Worm (Caenorhabditis elegans): Measurements from ENCODE around the gene C18B2.3.

The C18B2.3 gene

DNA sequence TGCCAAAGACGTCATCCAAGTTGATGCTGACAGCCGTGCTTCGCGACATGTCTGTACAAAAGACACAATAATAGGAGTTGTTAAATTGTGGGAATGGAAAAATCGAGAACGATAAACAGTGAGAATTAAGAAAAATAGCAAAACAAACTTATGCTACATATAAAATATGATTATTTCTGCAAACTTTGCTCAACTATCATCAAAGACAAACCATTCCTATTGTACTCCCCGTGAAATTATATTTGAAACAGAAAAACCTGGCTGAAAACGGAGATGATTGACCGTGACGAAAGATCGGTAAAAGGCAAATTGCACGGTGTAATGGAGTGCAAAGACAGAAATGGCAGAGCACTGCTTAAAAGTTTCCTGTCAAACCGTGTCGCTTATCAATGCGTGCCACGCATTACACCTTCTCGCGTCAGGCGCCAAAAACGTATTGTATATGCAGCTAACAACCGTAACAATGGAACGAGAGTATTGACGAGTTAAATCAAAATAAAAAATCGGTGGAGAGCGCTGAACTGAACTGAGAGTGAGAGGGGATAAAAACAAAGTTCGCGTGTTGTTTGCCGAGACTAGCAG lies 9.5 kb downstream of the C18B2.3 start, which contains the start of gene C18B2.5 (continued):
- no peak for TF ChIP-seq mdt-29 (GFP tag; IDR thresholded peaks at IDR 0.05)
- TF ChIP-seq nhr-28 (tag; optimal IDR thresholded peaks at IDR 0.05): peak; percentile 74
- no peak for TF ChIP-seq aha-1 (tag)
- TF ChIP-seq D1046.2 (GFP tag; IDR thresholded peaks at IDR 0.05): no peak
- TF ChIP-seq ZK546.5 (tag; optimal IDR thresholded peaks at IDR 0.05): no peak
- no peak for TF ChIP-seq ztf-11 (tag; optimal IDR thresholded peaks at IDR 0.05)
- TF ChIP-seq lin-38 (GFP tag; IDR thresholded peaks at IDR 0.05): no peak
- TF ChIP-seq zip-2 (tag; optimal IDR thresholded peaks at IDR 0.05): no peak
- TF ChIP-seq F26F4.8 (GFP tag; conservative IDR thresholded peaks at IDR 0.05): no peak
- TF ChIP-seq F44E2.7 (GFP tag; IDR thresholded peaks at IDR 0.05): no peak
- peak; percentile 66 for TF ChIP-seq hlh-11 (tag; optimal IDR thresholded peaks at IDR 0.05)
- TF ChIP-seq hif-1 (tag; optimal IDR thresholded peaks at IDR 0.05): no peak
- TF ChIP-seq Y48G9A.11 (GFP tag; IDR thresholded peaks at IDR 0.05): no peak
- no peak for TF ChIP-seq set-16 (GFP tag; IDR thresholded peaks at IDR 0.05)

DNA sequence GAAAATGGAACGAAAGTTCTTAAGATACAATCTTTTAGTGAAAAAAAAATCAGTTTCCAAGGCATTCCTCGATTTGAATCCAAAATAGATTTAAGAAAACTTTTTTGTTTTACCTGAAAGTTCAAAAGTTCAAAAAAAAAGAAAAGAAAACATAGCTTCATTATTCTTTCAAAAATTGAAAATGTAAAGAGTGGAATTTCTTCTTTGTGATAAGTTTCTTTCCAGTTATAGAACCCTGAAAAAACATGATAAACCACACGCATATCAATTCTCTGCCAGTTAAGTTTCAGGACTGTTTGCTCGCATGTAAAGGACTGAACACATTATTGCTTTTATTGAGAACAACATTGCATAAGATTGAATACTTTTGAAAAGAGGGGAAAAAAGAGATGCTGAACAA lies 10.1 kb downstream of the C18B2.3 start:
- TF ChIP-seq pqm-1 (tag; optimal IDR thresholded peaks at IDR 0.05) (peak; percentile 41), unc-62 (GFP tag; optimal IDR thresholded peaks at IDR 0.05 in 1 of 2) (peak in 1 of 2 experiments; percentile 91), unc-62 (tag; optimal IDR thresholded peaks at IDR 0.05) (no peak), daf-16 (GFP tag; optimal IDR thresholded peaks at IDR 0.05) (no peak), daf-16 (tag; optimal IDR thresholded peaks at IDR 0.05) (peak; percentile 15), gei-8 (GFP tag; optimal IDR thresholded peaks at IDR 0.05) (no peak)

DNA sequence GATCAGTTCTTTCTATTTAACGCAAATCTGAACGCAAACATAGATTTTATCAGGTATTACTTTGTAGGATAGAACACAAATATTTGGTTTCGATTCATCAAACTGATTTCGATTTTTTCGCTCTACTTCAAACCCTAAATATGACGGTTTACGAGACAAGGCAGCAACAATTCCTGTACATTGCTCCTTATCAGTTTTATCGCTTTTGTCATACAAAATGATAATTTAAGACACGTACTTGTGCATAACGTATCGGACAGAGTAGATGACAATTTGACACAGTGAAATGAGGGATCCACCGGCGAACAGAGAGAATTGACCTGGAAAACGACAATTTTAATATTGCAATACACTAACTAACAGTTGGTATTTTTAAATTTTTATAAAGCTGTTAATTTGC lies 12.0 kb downstream of the C18B2.3 start:
- TF ChIP-seq nhr-77 (tag; optimal IDR thresholded peaks at IDR 0.05): peak; percentile 24
- no peak for TF ChIP-seq daf-16 (GFP tag; optimal IDR thresholded peaks at IDR 0.05)
- TF ChIP-seq daf-16 (tag; optimal IDR thresholded peaks at IDR 0.05): peak; percentile 61
- TF ChIP-seq nhr-28 (tag; optimal IDR thresholded peaks at IDR 0.05): peak; percentile 89
- TF ChIP-seq dmd-6 (GFP tag; IDR thresholded peaks at IDR 0.05): peak; percentile 83
- TF ChIP-seq attf-4 (tag; optimal IDR thresholded peaks at IDR 0.05): no peak
- TF ChIP-seq aha-1 (tag): no peak
- no peak for TF ChIP-seq madf-5 (GFP tag; IDR thresholded peaks at IDR 0.05)
- TF ChIP-seq sdz-12 (GFP tag; optimal IDR thresholded peaks at IDR 0.05): no peak
- TF ChIP-seq ceh-44 (GFP tag; IDR thresholded peaks at IDR 0.05): no peak
- no peak for TF ChIP-seq unc-130 (GFP tag; optimal IDR thresholded peaks at IDR 0.05)
- peak; percentile 56 for TF ChIP-seq hlh-11 (tag; optimal IDR thresholded peaks at IDR 0.05)
- peak; percentile 95 for TF ChIP-seq pqm-1 (tag; optimal IDR thresholded peaks at IDR 0.05)
- TF ChIP-seq lin-1 (GFP tag; IDR thresholded peaks at IDR 0.05): 0 out of 2 replicates have a peak, but pooled peaks have one; percentile 11
- peak; percentile 72; the same call in 1 of the 2 replicates for TF ChIP-seq php-3 (GFP tag; IDR thresholded peaks at IDR 0.05)
- TF ChIP-seq tra-1 (GFP tag; IDR thresholded peaks at IDR 0.05): peak; percentile 20; the same call in 1 of the 2 replicates
- TF ChIP-seq nhr-48 (tag; optimal IDR thresholded peaks at IDR 0.05): no peak

DNA sequence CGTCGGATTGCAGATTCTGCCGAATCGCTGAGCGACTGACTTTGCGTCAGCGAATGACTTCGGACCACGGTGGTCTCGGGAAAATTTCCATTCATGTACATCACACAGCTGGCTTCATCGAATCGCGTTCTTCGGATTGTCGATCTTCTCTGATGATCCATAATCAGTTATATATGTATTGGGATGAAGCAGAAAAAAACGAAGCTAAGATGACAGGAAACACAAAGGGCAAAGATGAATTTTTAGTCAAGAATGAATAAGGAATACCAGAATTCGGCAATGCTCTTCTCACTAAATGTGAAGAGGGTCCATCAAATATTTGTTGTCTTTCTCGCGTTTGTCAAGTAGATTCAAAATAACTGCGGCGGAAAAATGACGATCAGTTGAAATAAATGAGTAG lies 15.6 kb downstream of the C18B2.3 start, which contains the start of gene del-9:
TSS of gene del-9 (minus strand) at position 101 of the 400 bp plus-strand sequence.
- TF ChIP-seq Y48G9A.11 (GFP tag; IDR thresholded peaks at IDR 0.05): no peak
- no peak for TF ChIP-seq nhr-111 (GFP tag; optimal IDR thresholded peaks at IDR 0.05)
- no peak for TF ChIP-seq R02D3.7 (tag; optimal IDR thresholded peaks at IDR 0.05)
- TF ChIP-seq ama-1 (optimal IDR thresholded peaks at IDR 0.05): no peak
- TF ChIP-seq dpl-1 (GFP tag; optimal IDR thresholded peaks at IDR 0.05): no peak
- no peak for TF ChIP-seq ztf-7 (tag; optimal IDR thresholded peaks at IDR 0.05)
- TF ChIP-seq mxl-2 (GFP tag; conservative IDR thresholded peaks at IDR 0.05): no peak
- no peak for TF ChIP-seq cey-2 (tag; optimal IDR thresholded peaks at IDR 0.05; ENCODE audit: borderline replicate concordance, insufficient read depth)
- no peak for TF ChIP-seq rbr-2 (tag; optimal IDR thresholded peaks at IDR 0.05)
- no peak for TF ChIP-seq Y105C5A.15 (GFP tag; IDR thresholded peaks at IDR 0.05)
- no peak for TF ChIP-seq ztf-11 (tag; optimal IDR thresholded peaks at IDR 0.05)
- TF ChIP-seq daf-12 (tag; optimal IDR thresholded peaks at IDR 0.05): no peak
- no peak for TF ChIP-seq daf-16 (GFP tag; optimal IDR thresholded peaks at IDR 0.05)
- no peak for TF ChIP-seq daf-16 (tag; optimal IDR thresholded peaks at IDR 0.05)
- no peak for TF ChIP-seq saeg-2 (GFP tag; IDR thresholded peaks at IDR 0.05)
